Worm (Caenorhabditis elegans): ENCODE results near the gene sri-32.

sri-32 gene

ce11 chrII:3117471-3117870 is 36.8 kb downstream of the sri-32 start, which contains the start of gene T10D4.7:
T10D4.7 (plus strand) TSS chrII:3117771.
- TF ChIP-seq aha-1 (tag) (no peak), pha-4 (GFP tag; IDR thresholded peaks at IDR 0.05) (no peak), pha-4 (tag; optimal IDR thresholded peaks at IDR 0.05) (no peak), mdt-29 (GFP tag; IDR thresholded peaks at IDR 0.05) (no peak), zip-2 (tag; optimal IDR thresholded peaks at IDR 0.05) (no peak), dmd-6 (GFP tag; IDR thresholded peaks at IDR 0.05) (no peak), gei-8 (GFP tag; optimal IDR thresholded peaks at IDR 0.05) (no peak), F49E8.2 (tag; optimal IDR thresholded peaks at IDR 0.05; ENCODE audit: borderline replicate concordance) (no peak), spr-1 (tag; optimal IDR thresholded peaks at IDR 0.05) (no peak), tag-97 (GFP tag; IDR thresholded peaks at IDR 0.05) (no peak), F37D6.2 (tag; optimal IDR thresholded peaks at IDR 0.05) (no peak), hlh-11 (tag; optimal IDR thresholded peaks at IDR 0.05) (no peak), Y105C5A.15 (GFP tag; IDR thresholded peaks at IDR 0.05) (no peak), F10B5.3 (tag; optimal IDR thresholded peaks at IDR 0.05) (no peak), nhr-237 (tag; optimal IDR thresholded peaks at IDR 0.05) (no peak), zip-11 (GFP tag; IDR thresholded peaks at IDR 0.05) (no peak), set-16 (GFP tag; IDR thresholded peaks at IDR 0.05) (no peak), lir-3 (tag; optimal IDR thresholded peaks at IDR 0.05) (no peak), vab-7 (GFP tag; IDR thresholded peaks at IDR 0.05) (no peak), jun-1 (tag; optimal IDR thresholded peaks at IDR 0.05) (no peak)

DNA sequence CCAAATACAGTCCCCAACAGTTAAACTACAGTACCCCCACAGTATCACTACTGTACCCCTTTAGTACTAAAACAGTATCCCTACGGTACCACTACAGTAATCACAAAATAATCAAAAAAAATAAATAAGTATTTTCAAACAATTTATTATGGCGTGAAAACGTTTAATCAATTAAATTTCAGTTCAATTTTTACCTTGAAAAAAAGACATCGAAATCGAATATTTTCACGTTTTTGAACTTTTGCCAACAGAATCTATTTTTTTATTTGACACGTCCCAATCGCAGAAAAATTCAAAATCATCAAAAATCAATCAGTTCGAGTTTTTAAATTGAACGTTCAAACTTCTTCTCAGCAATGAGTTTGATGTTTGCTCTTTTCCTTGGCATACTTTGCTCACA is 40.3 kb downstream of the sri-32 start, which contains the start of gene clec-123:
Gene clec-123, plus strand, starts transcription at position 301 of the 400 bp plus-strand sequence.
- TF ChIP-seq egl-43 (GFP tag; IDR thresholded peaks at IDR 0.05) (no peak), ceh-32 (tag; optimal IDR thresholded peaks at IDR 0.05; ENCODE audit: poor library complexity) (no peak), duxl-1 (tag; optimal IDR thresholded peaks at IDR 0.05; ENCODE audit: poor library complexity) (no peak), hlh-30 (tag; optimal IDR thresholded peaks at IDR 0.05; ENCODE audit: insufficient read depth) (no peak), nhr-42 (GFP tag; IDR thresholded peaks at IDR 0.05) (no peak), daf-16 (GFP tag; optimal IDR thresholded peaks at IDR 0.05) (no peak), daf-16 (tag; optimal IDR thresholded peaks at IDR 0.05) (no peak), nhr-111 (GFP tag; optimal IDR thresholded peaks at IDR 0.05) (no peak), F37D6.2 (tag; optimal IDR thresholded peaks at IDR 0.05) (no peak), daf-8 (GFP tag; IDR thresholded peaks at IDR 0.05) (no peak), nhr-10 (tag; optimal IDR thresholded peaks at IDR 0.05) (no peak), Y5F2A.4 (GFP tag; optimal IDR thresholded peaks at IDR 0.05) (no peak), mxl-3 (GFP tag; optimal IDR thresholded peaks at IDR 0.05) (no peak), snpc-1.2 (GFP tag; IDR thresholded peaks at IDR 0.05) (no peak), cey-2 (tag; optimal IDR thresholded peaks at IDR 0.05; ENCODE audit: borderline replicate concordance, insufficient read depth) (no peak), lin-1 (GFP tag; IDR thresholded peaks at IDR 0.05) (no peak)

DNA sequence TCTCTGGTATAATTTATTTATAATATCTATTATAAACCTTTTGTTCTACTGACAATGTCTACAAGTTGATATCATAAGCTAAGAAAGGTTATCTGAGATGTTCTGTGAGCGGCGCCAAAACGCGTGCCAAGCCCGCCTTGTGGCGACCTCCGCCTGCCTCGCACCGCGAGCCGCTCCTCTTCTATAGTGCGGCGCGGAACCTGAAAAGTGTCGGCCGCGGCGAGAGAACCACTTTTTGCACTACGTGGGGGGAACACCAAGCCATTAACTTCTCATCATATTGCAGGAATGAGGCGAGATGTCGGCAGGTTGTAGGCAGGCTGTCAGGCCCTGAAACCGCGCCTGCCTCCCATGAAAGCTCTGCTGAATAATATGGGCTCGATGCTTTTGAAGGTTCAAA is 41.0 kb downstream of the sri-32 start:
- TF ChIP-seq pha-4 (GFP tag; IDR thresholded peaks at IDR 0.05): peak; percentile 22; the same call in 1 of the 2 replicates
- no peak for TF ChIP-seq pha-4 (tag; optimal IDR thresholded peaks at IDR 0.05)
- peak; percentile 53 for TF ChIP-seq snpc-4 (tag; optimal IDR thresholded peaks at IDR 0.05)
- peak; percentile 88 for TF ChIP-seq set-16 (GFP tag; IDR thresholded peaks at IDR 0.05)
- TF ChIP-seq ama-1 (optimal IDR thresholded peaks at IDR 0.05): no peak

ce11 chrII:3112313-3112712 is 42.0 kb downstream of the sri-32 start, which contains the start of gene Y25C1A.2:
Y25C1A.2 (plus strand) TSS chrII:3112613.
- no peak for TF ChIP-seq lim-7 (GFP tag; IDR thresholded peaks at IDR 0.05)
- TF ChIP-seq mes-2 (tag; optimal IDR thresholded peaks at IDR 0.05; ENCODE audit: poor library complexity, severe bottlenecking): no peak
- TF ChIP-seq Y105C5A.15 (GFP tag; IDR thresholded peaks at IDR 0.05): no peak
- no peak for TF ChIP-seq ZK337.2 (GFP tag; IDR thresholded peaks at IDR 0.05)
- TF ChIP-seq nhr-28 (tag; optimal IDR thresholded peaks at IDR 0.05): no peak
- no peak for TF ChIP-seq lin-13 (GFP tag; optimal IDR thresholded peaks at IDR 0.05)
- no peak for TF ChIP-seq ctbp-1 (GFP tag; IDR thresholded peaks at IDR 0.05)
- TF ChIP-seq aha-1 (tag): no peak
- no peak for TF ChIP-seq T26A8.4 (GFP tag; IDR thresholded peaks at IDR 0.05)

Measured in whole organism, L4 larva.